Fruit fly (Drosophila melanogaster) whole organism, prepupa: ENCODE measurements around the gene Hasp.
A peak's percentile ranks its signal among the peaks of the same experiment; 100 is the strongest.

Source experiments
- CG10631 ChIP-seq: fragments of 200-800 bp; sonication (Bioruptor generic); optimal IDR thresholded peaks from 2 replicates; lab custom pipeline; 2016; ENCODE audit warnings: missing biosample characterization, missing genetic modification characterization
- CG11294 ChIP-seq: fragments of 200-800 bp; sonication (Bioruptor generic); IDR thresholded peaks from 2 replicates; pipeline ENCODE4 v1.3.6; 2022; ENCODE audit warnings: missing biosample characterization, missing genetic modification characterization
- CG11762 ChIP-seq: fragments of 200-800 bp; sonication (Bioruptor generic); optimal IDR thresholded peaks from 3 replicates; lab custom pipeline; 2016; ENCODE audit warnings: missing biosample characterization, missing genetic modification characterization; ENCODE audit not compliant: insufficient read depth
- CG1621 ChIP-seq: fragments of 200-800 bp; sonication (Bioruptor generic); optimal IDR thresholded peaks from 3 replicates; lab custom pipeline; 2018; ENCODE audit warnings: missing biosample characterization, mild to moderate bottlenecking, missing genetic modification characterization
- CG31627 ChIP-seq: fragments of 200-800 bp; sonication (Bioruptor generic); optimal IDR thresholded peaks from 3 replicates; lab custom pipeline; 2016; ENCODE audit warnings: missing biosample characterization, missing genetic modification characterization
- CG32006 ChIP-seq: fragments of 200-800 bp; sonication (Bioruptor generic); optimal IDR thresholded peaks from 3 replicates; lab custom pipeline; 2017; ENCODE audit warnings: missing biosample characterization, mild to moderate bottlenecking, missing genetic modification characterization
- CG3919 ChIP-seq: fragments of 200-800 bp; sonication (Bioruptor generic); optimal IDR thresholded peaks from 3 replicates; lab custom pipeline; 2016; ENCODE audit warnings: missing biosample characterization, missing genetic modification characterization
- CG6163 ChIP-seq: fragments of 200-800 bp; sonication (Bioruptor generic); IDR thresholded peaks from 3 replicates; pipeline ENCODE4 v1.3.6; 2022; ENCODE audit warnings: missing biosample characterization, missing genetic modification characterization
- CG6276 ChIP-seq: fragments of 200-800 bp; sonication (Bioruptor generic); optimal IDR thresholded peaks from 2 replicates; lab custom pipeline; 2017; ENCODE audit warnings: missing biosample characterization, mild to moderate bottlenecking, missing genetic modification characterization
- CG7368 ChIP-seq: fragments of 200-800 bp; sonication (Bioruptor generic); optimal IDR thresholded peaks from 3 replicates; lab custom pipeline; 2016; ENCODE audit warnings: missing biosample characterization, missing genetic modification characterization
- CG8319 ChIP-seq: fragments of 200-800 bp; sonication (Bioruptor generic); optimal IDR thresholded peaks from 3 replicates; lab custom pipeline; 2016; ENCODE audit warnings: missing biosample characterization, missing genetic modification characterization
- CG8632 ChIP-seq: fragments of 200-800 bp; sonication (Bioruptor generic); optimal IDR thresholded peaks from 3 replicates; lab custom pipeline; 2016; ENCODE audit warnings: missing biosample characterization, missing genetic modification characterization
- Eip75B ChIP-seq: fragments of 200-800 bp; sonication (Bioruptor generic); optimal IDR thresholded peaks from 3 replicates; lab custom pipeline; 2016; ENCODE audit warnings: missing biosample characterization, missing genetic modification characterization
- Eip78C ChIP-seq: fragments of 200-800 bp; sonication (Bioruptor generic); peaks from one replicate; lab custom pipeline; 2016; ENCODE audit warnings: missing biosample characterization, missing genetic modification characterization
- Eip93F ChIP-seq: fragments of 200-800 bp; sonication (Bioruptor generic); optimal IDR thresholded peaks from 2 replicates; lab custom pipeline; 2016; ENCODE audit warnings: missing biosample characterization, mild to moderate bottlenecking, missing genetic modification characterization
- Ets21C ChIP-seq: fragments of 200-800 bp; sonication (Bioruptor generic); optimal IDR thresholded peaks from 3 replicates; lab custom pipeline; 2016; ENCODE audit warnings: missing biosample characterization, missing genetic modification characterization
- Ets96B ChIP-seq: fragments of 200-800 bp; optimal IDR thresholded peaks from 2 replicates; lab custom pipeline; 2019; ENCODE audit warnings: missing biosample characterization, mild to moderate bottlenecking, missing genetic modification characterization, moderate library complexity
- Hr38 ChIP-seq: sonication (Bioruptor generic); optimal IDR thresholded peaks from 2 replicates; lab custom pipeline; 2016; ENCODE audit warnings: missing biosample characterization, missing genetic modification characterization
- Hr4 ChIP-seq: fragments of 200-800 bp; sonication (Bioruptor generic); optimal IDR thresholded peaks from 3 replicates; lab custom pipeline; 2016; ENCODE audit warnings: missing biosample characterization, missing genetic modification characterization
- Met ChIP-seq: fragments of 200-800 bp; sonication (Bioruptor generic); optimal IDR thresholded peaks from 3 replicates; lab custom pipeline; 2016; ENCODE audit warnings: missing biosample characterization, missing genetic modification characterization
- OdsH ChIP-seq: fragments of 200-800 bp; sonication (Bioruptor generic); optimal IDR thresholded peaks from 3 replicates; lab custom pipeline; 2016; ENCODE audit warnings: missing biosample characterization, missing genetic modification characterization
- Smox ChIP-seq: fragments of 200-800 bp; sonication (Bioruptor generic); optimal IDR thresholded peaks from 3 replicates; lab custom pipeline; 2016; ENCODE audit warnings: missing biosample characterization, missing genetic modification characterization
- Sox102F ChIP-seq: fragments of 200-800 bp; sonication (Bioruptor generic); optimal IDR thresholded peaks from 2 replicates; lab custom pipeline; 2016; ENCODE audit warnings: missing biosample characterization, mild to moderate bottlenecking, missing genetic modification characterization
- Sox15 ChIP-seq: fragments of 200-800 bp; sonication (Bioruptor generic); optimal IDR thresholded peaks from 3 replicates; lab custom pipeline; 2016; ENCODE audit warnings: missing biosample characterization, missing genetic modification characterization
- achi ChIP-seq: fragments of 200-800 bp; sonication (Bioruptor generic); optimal IDR thresholded peaks from 3 replicates; lab custom pipeline; 2016; ENCODE audit warnings: missing biosample characterization, missing genetic modification characterization
- acj6 ChIP-seq: fragments of 200-800 bp; sonication (Bioruptor generic); optimal IDR thresholded peaks from 3 replicates; lab custom pipeline; 2016; ENCODE audit warnings: missing biosample characterization, missing genetic modification characterization
- fd59A ChIP-seq: fragments of 200-800 bp; sonication (Bioruptor generic); optimal IDR thresholded peaks from 2 replicates; lab custom pipeline; 2017; ENCODE audit warnings: missing biosample characterization, mild to moderate bottlenecking, missing genetic modification characterization, missing genetic modification reagents
- fd85E ChIP-seq: fragments of 200-800 bp; sonication (Bioruptor generic); optimal IDR thresholded peaks from 3 replicates; lab custom pipeline; 2016; ENCODE audit warnings: missing biosample characterization, missing genetic modification characterization
- fkh ChIP-seq: fragments of 200-800 bp; sonication (Bioruptor generic); optimal IDR thresholded peaks from 3 replicates; lab custom pipeline; 2017; ENCODE audit warnings: missing biosample characterization, mild to moderate bottlenecking, missing genetic modification characterization, moderate library complexity
- lz ChIP-seq: fragments of 200-800 bp; sonication (Bioruptor generic); optimal IDR thresholded peaks from 3 replicates; lab custom pipeline; 2016; ENCODE audit warnings: missing biosample characterization, missing genetic modification characterization
- salr ChIP-seq, 2 experiments: fragments of 200-800 bp; sonication (Bioruptor generic); optimal IDR thresholded peaks; 3 replicates each; lab custom pipeline; 2016 to 2018; ENCODE audit warnings: missing biosample characterization in 2 of 2, missing genetic modification characterization in 2 of 2, mild to moderate bottlenecking in 1 of 2
- ss ChIP-seq, 2 experiments: fragments of 200-800 bp; sonication (Bioruptor generic); optimal IDR thresholded peaks; 2 replicates in 1 of 2; 3 replicates in 1 of 2; lab custom pipeline; 2017 to 2018; ENCODE audit warnings: mild to moderate bottlenecking in 2 of 2, missing biosample characterization in 2 of 2, missing genetic modification characterization in 2 of 2, moderate library complexity in 1 of 2
- svp ChIP-seq: fragments of 200-800 bp; sonication (Bioruptor generic); peaks from one replicate; lab custom pipeline; 2016; ENCODE audit warnings: missing biosample characterization, missing genetic modification characterization
- vri ChIP-seq: fragments of 200-800 bp; sonication (Bioruptor generic); optimal IDR thresholded peaks from 3 replicates; lab custom pipeline; 2016; ENCODE audit warnings: missing biosample characterization, mild to moderate bottlenecking, missing genetic modification characterization

Gene Hasp

dm6 chr2L:19473397-19474009, 43.5 kb downstream of the Hasp start:
- no peak for TF ChIP-seq Sox15
- TF ChIP-seq achi (GFP tag; lab: Kevin White, UChicago): no peak
- peak; percentile 59 for TF ChIP-seq svp (GFP tag; lab: Kevin White, UChicago)
- TF ChIP-seq CG11294 (GFP tag; lab: Robert Waterston, UW): no peak
- no peak for TF ChIP-seq Hr4 (GFP tag; lab: Kevin White, UChicago)
- TF ChIP-seq Eip75B (GFP tag; lab: Kevin White, UChicago): no peak
- no peak for TF ChIP-seq CG8632 (GFP tag; lab: Kevin White, UChicago)
- TF ChIP-seq fd85E (GFP tag; lab: Kevin White, UChicago): no peak
- no peak for TF ChIP-seq CG31627 (GFP tag; lab: Kevin White, UChicago)

- TF ChIP-seq CG1621 (tag; lab: Kevin White, UChicago) (no peak), ss (GFP tag; optimal IDR thresholded peaks at IDR 0.05; lab: Kevin White, UChicago) (no peak), CG3919 (GFP tag; lab: Kevin White, UChicago) (no peak), CG32006 (no peak), Hr4 (GFP tag; lab: Kevin White, UChicago) (no peak), lz (GFP tag; lab: Kevin White, UChicago) (no peak), fd85E (GFP tag; lab: Kevin White, UChicago) (no peak), fd59A (GFP tag; lab: Kevin White, UChicago) (no peak), fkh (GFP tag; lab: Kevin White, UChicago) (no peak), svp (GFP tag; lab: Kevin White, UChicago) (no peak), Smox (GFP tag; lab: Kevin White, UChicago) (no peak), CG6276 (GFP tag; lab: Kevin White, UChicago) (no peak), salr (GFP tag; optimal IDR thresholded peaks at IDR 0.05; lab: Kevin White, UChicago) (no peak), CG8632 (GFP tag; lab: Kevin White, UChicago) (no peak), Sox102F (GFP tag; lab: Kevin White, UChicago) (no peak), achi (GFP tag; lab: Kevin White, UChicago) (no peak)
Measured at dm6 chr2L:19472256-19472655, 44.7 kb downstream of the Hasp start.

- TF ChIP-seq Hr38 (GFP tag; lab: Kevin White, UChicago) (no peak), acj6 (GFP tag; lab: Kevin White, UChicago) (peak; percentile 0), CG10631 (GFP tag; lab: Kevin White, UChicago) (peak; percentile 14), Ets21C (GFP tag; lab: Kevin White, UChicago) (no peak), CG11762 (GFP tag; lab: Kevin White, UChicago) (no peak), fkh (GFP tag; lab: Kevin White, UChicago) (no peak), achi (GFP tag; lab: Kevin White, UChicago) (peak; percentile 16), Ets96B (no peak)
Measured at dm6 chr2L:19469751-19470150, 47.3 kb downstream of the Hasp start.

- TF ChIP-seq CG11294 (GFP tag; lab: Robert Waterston, UW) (no peak), vri (GFP tag; lab: Kevin White, UChicago) (peak; percentile 34), Eip78C (GFP tag; lab: Kevin White, UChicago) (no peak), Met (GFP tag; lab: Kevin White, UChicago) (no peak), Smox (GFP tag; lab: Kevin White, UChicago) (no peak), CG6163 (GFP tag; lab: Robert Waterston, UW) (no peak), CG7368 (GFP tag; lab: Kevin White, UChicago) (no peak), svp (GFP tag; lab: Kevin White, UChicago) (peak; percentile 99)
Measured at dm6 chr2L:19469090-19469489, 47.9 kb downstream of the Hasp start.

- TF ChIP-seq Eip93F (GFP tag; lab: Kevin White, UChicago) (no peak), OdsH (GFP tag; lab: Kevin White, UChicago) (no peak), Sox15 (no peak), CG8319 (GFP tag; lab: Kevin White, UChicago) (no peak), CG6163 (GFP tag; lab: Robert Waterston, UW) (0 out of 3 replicates have a peak, but pooled peaks have one; percentile 22), svp (GFP tag; lab: Kevin White, UChicago) (peak; percentile 60), Eip78C (GFP tag; lab: Kevin White, UChicago) (peak; percentile 12)
Measured at dm6 chr2L:19463824-19464317, 53.1 kb downstream of the Hasp start, which contains the start of gene tj. Gene tj (plus strand): TSS chr2L:19464267.
